Worm (Caenorhabditis elegans) whole organism, late embryonic: ENCODE measurements around the gene tag-124.

ENCODE experiments used
- K02D7.2 ChIP-seq: sonication (generic microtip); optimal IDR thresholded peaks from 2 replicates; lab custom pipeline; 2017; ENCODE audit warnings: mild to moderate bottlenecking, missing genetic modification characterization, missing compliant biosample characterization
- ceh-34 ChIP-seq: sonication (generic microtip); optimal IDR thresholded peaks from 2 replicates; lab custom pipeline; 2016; ENCODE audit warnings: mild to moderate bottlenecking, missing genetic modification characterization, missing compliant biosample characterization
- pax-1 ChIP-seq: fragments of 150-350 bp; optimal IDR thresholded peaks from 2 replicates; lab custom pipeline; 2014; ENCODE audit warnings: missing biosample characterization, missing genetic modification characterization

- no peak for TF ChIP-seq K02D7.2 (tag; lab: Kevin White, UChicago)
- TF ChIP-seq ceh-34, result no peak
- TF ChIP-seq pax-1 (tag; lab: Kevin White, UChicago), result no peak
Observed at ce11 chrII:9621913-9622348, 30.8 kb downstream of the tag-124 start.
